Fruit fly (Drosophila melanogaster) whole organism, adult: ENCODE results near the gene Eaat2.

Source experiments
- CG11617 ChIP-seq: fragments of 200-800 bp; sonication (Bioruptor generic); optimal IDR thresholded peaks from 2 replicates; lab custom pipeline; 2017; ENCODE audit warnings: mild to moderate bottlenecking, missing biosample characterization, missing genetic modification reagents, missing genetic modification characterization
- CG12768 ChIP-seq: fragments of 200-800 bp; sonication (Bioruptor generic); optimal IDR thresholded peaks from 2 replicates; lab custom pipeline; 2017; ENCODE audit warnings: missing biosample characterization, missing genetic modification characterization, mild to moderate bottlenecking, moderate library complexity, missing genetic modification reagents
- CG14711 ChIP-seq: fragments of 200-800 bp; sonication (Bioruptor generic); optimal IDR thresholded peaks from 2 replicates; lab custom pipeline; 2018; ENCODE audit warnings: missing biosample characterization, mild to moderate bottlenecking, missing genetic modification characterization, moderate library complexity
- CG1620 ChIP-seq: fragments of 200-800 bp; sonication (Bioruptor generic); optimal IDR thresholded peaks from 2 replicates; lab custom pipeline; 2016; ENCODE audit warnings: missing biosample characterization, missing genetic modification characterization
- CG33017 ChIP-seq: fragments of 200-800 bp; sonication (Bioruptor generic); optimal IDR thresholded peaks from 2 replicates; lab custom pipeline; 2018; ENCODE audit warnings: missing biosample characterization, mild to moderate bottlenecking, missing genetic modification characterization, moderate library complexity
- CG5204 ChIP-seq: fragments of 200-800 bp; sonication (Bioruptor generic); optimal IDR thresholded peaks from 2 replicates; lab custom pipeline; 2016; ENCODE audit warnings: missing biosample characterization, missing genetic modification characterization
- CG7045 ChIP-seq: fragments of 200-800 bp; sonication (Bioruptor generic); optimal IDR thresholded peaks from 2 replicates; lab custom pipeline; 2017; ENCODE audit warnings: missing biosample characterization, mild to moderate bottlenecking, missing genetic modification characterization
- CG7101 ChIP-seq: fragments of 200-800 bp; sonication (Bioruptor generic); optimal IDR thresholded peaks from 2 replicates; lab custom pipeline; 2018; ENCODE audit warnings: missing biosample characterization, mild to moderate bottlenecking, missing genetic modification characterization, moderate library complexity
- Clk ChIP-seq: fragments of 200-800 bp; sonication (Bioruptor generic); optimal IDR thresholded peaks from 2 replicates; lab custom pipeline; 2017; ENCODE audit warnings: missing biosample characterization, missing genetic modification characterization
- Crg-1 ChIP-seq: fragments of 200-800 bp; sonication (Bioruptor generic); optimal IDR thresholded peaks from 2 replicates; lab custom pipeline; 2016; ENCODE audit warnings: missing biosample characterization, missing genetic modification characterization
- Hr96 ChIP-seq: fragments of 200-800 bp; sonication (Bioruptor generic); optimal IDR thresholded peaks from 2 replicates; lab custom pipeline; 2016; ENCODE audit warnings: missing biosample characterization, missing genetic modification characterization
- Mnt ChIP-seq: fragments of 200-800 bp; sonication (Bioruptor generic); optimal IDR thresholded peaks from 2 replicates; lab custom pipeline; 2016; ENCODE audit warnings: missing biosample characterization, mild to moderate bottlenecking, missing genetic modification characterization
- bab1 ChIP-seq: fragments of 200-800 bp; sonication (Bioruptor generic); optimal IDR thresholded peaks from 3 replicates; lab custom pipeline; 2019; ENCODE audit warnings: missing biosample characterization, mild to moderate bottlenecking, missing genetic modification characterization, moderate library complexity
- cic ChIP-seq: fragments of 200-800 bp; sonication (Bioruptor generic); optimal IDR thresholded peaks from 2 replicates; lab custom pipeline; 2017; ENCODE audit warnings: missing biosample characterization, mild to moderate bottlenecking, missing genetic modification characterization, moderate library complexity
- cnc ChIP-seq, 2 experiments: fragments of >200 bp; optimal IDR thresholded peaks; 2 replicates each; lab custom pipeline; 2017
- kay ChIP-seq: fragments of 200-800 bp; sonication (Bioruptor generic); peaks from one replicate; lab custom pipeline; 2016; ENCODE audit warnings: missing biosample characterization, missing genetic modification characterization, borderline replicate concordance
- ovo ChIP-seq: fragments of 200-800 bp; sonication (Bioruptor generic); optimal IDR thresholded peaks from 2 replicates; lab custom pipeline; 2016; ENCODE audit warnings: missing biosample characterization, missing genetic modification characterization
- tj ChIP-seq: fragments of 200-800 bp; sonication (Bioruptor generic); optimal IDR thresholded peaks from 3 replicates; lab custom pipeline; 2017; ENCODE audit warnings: missing biosample characterization, mild to moderate bottlenecking, missing genetic modification characterization, moderate library complexity

The Eaat2 gene

DNA sequence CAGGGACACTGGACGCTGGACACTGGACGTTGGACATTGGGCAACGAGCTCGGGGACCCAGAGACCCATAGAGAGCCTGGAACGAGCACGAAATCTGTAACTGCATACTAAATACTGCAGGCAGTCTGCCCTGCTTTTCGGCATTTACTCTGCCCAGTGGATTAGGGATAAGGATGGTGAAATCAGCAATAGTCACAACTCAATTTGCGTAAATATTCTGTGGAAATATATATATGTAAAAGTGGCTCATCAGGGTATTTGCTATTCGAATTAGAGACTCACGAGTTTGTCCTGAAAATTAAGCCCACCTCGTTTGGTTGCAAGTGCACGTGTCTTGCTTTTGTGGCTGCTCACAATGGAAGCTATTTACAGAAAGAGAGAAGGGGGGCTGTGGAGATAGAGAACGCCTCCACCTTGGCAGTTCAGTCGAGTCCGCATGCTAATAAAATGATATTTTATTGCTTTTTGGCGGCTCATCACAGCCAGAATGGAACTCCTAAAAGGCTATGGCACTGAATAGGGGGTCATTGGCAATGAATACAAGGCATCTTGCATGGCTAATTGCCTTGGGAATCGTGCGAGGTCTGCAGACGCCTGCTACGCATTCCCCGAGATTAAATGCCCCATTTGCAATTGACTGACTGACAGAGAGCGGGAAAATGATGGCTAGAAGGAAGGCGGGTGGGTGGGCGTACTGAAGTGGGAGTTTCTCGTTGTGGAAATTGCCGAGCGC is 20.2 kb downstream of the Eaat2 start:
- TF ChIP-seq Hr96 (no peak), bab1 (no peak), CG33017 (tag; lab: Kevin White, UChicago) (no peak), cnc (optimal IDR thresholded peaks at IDR 0.05; lab: Kevin White, UChicago) (no peak), CG5204 (GFP tag; lab: Kevin White, UChicago) (no peak), CG7045 (GFP tag; lab: Kevin White, UChicago) (no peak), CG14711 (tag; lab: Kevin White, UChicago) (no peak), Crg-1 (no peak), CG1620 (GFP tag; lab: Kevin White, UChicago) (no peak), CG11617 (GFP tag; lab: Kevin White, UChicago) (no peak), CG12768 (no peak), Clk (GFP tag; lab: Kevin White, UChicago) (no peak), cic (GFP tag; lab: Kevin White, UChicago) (no peak), ovo (GFP tag; lab: Kevin White, UChicago) (no peak)

DNA sequence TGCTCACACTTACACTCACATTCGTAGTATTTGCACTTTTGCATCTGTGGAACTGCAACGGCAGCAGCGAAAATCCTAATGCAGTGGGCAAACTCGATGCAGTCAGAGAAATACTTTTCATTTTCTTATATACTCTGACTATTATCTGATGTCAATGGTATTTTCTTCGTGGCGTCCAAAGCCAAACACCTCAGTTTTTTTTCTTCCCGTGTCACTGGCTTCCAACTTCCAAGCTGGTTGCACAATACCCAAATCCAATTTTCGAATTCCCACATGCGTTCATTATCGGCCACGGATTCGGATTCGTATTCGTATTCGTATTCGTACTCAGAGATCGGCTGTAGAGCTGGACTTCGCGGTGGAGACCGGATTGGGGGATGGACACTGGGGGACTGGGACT is 21.3 kb downstream of the Eaat2 start:
- TF ChIP-seq CG12768 (no peak), CG7101 (tag; lab: Kevin White, UChicago) (no peak), Hr96 (no peak), CG14711 (tag; lab: Kevin White, UChicago) (no peak), Clk (GFP tag; lab: Kevin White, UChicago) (no peak)

- TF ChIP-seq cic (GFP tag; lab: Kevin White, UChicago) (no peak), bab1 (no peak), CG5204 (GFP tag; lab: Kevin White, UChicago) (no peak), CG12768 (no peak), kay (GFP tag; lab: Kevin White, UChicago) (no peak), Mnt (GFP tag; lab: Kevin White, UChicago) (no peak), CG14711 (tag; lab: Kevin White, UChicago) (no peak)
These were observed 22.4 kb downstream of the Eaat2 start for dm6 chr2L:721757-722156.

DNA sequence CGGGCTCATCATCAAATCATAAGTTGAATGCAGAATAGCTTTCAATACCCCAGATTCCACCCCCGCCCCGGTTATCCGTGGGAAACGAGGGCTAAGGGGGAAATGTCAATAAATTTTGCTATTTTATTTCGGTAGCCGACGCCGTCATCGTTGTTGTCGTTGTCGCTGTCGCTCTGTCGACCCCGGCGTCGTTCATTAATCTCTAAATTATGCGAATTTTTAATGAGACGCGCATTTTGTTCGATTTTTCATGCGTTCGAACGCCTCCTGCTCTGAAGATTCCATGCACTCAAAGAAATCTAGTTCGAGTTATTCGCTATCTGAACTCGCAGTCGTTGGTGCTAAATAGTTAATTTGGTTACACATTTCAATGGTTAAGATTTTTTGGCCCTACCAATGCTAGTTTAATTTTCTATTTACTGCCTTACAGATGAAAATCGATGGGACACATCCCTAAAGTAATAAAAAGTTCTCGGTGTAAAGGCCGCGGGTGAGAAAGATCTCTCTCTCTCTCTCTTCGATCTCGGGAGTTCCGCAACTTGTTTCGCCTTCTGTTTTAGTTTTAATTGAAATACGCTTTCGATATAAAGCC is 25.8 kb downstream of the Eaat2 start:
- no peak for TF ChIP-seq tj (GFP tag; lab: Kevin White, UChicago)
- TF ChIP-seq CG7045 (GFP tag; lab: Kevin White, UChicago): no peak
- no peak for TF ChIP-seq CG5204 (GFP tag; lab: Kevin White, UChicago)
- no peak for TF ChIP-seq CG11617 (GFP tag; lab: Kevin White, UChicago)
- TF ChIP-seq cnc (optimal IDR thresholded peaks at IDR 0.05; lab: Kevin White, UChicago): no peak
- no peak for TF ChIP-seq Hr96
- TF ChIP-seq cic (GFP tag; lab: Kevin White, UChicago): no peak

dm6 chr2L:717783-718182 is 26.4 kb downstream of the Eaat2 start:
- no peak for TF ChIP-seq Mnt (GFP tag; lab: Kevin White, UChicago)

- TF ChIP-seq CG1620 (GFP tag; lab: Kevin White, UChicago) (no peak), cic (GFP tag; lab: Kevin White, UChicago) (no peak), CG12768 (no peak), kay (GFP tag; lab: Kevin White, UChicago) (no peak), bab1 (no peak), Crg-1 (no peak), CG11617 (GFP tag; lab: Kevin White, UChicago) (no peak), CG14711 (tag; lab: Kevin White, UChicago) (no peak), CG5204 (GFP tag; lab: Kevin White, UChicago) (no peak)
These were observed 27.6 kb downstream of the Eaat2 start for dm6 chr2L:716547-716946.

DNA sequence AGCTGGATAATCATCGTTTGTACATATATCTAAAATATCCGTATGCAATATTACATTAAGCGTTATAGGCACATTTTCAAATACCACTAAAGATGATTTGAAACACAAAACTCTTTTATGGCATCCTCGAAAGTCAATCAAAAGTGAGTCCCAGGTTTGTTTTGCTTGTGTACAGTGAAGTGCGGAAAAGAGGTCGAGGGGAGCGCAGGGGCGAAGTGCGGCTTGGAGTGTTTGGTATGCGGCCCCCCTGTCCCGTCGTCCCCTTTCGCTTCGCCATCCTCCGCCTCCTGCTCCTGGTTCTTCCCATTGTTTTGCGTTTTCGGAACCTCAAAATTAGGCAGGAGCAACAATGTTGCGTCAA is 28.7 kb downstream of the Eaat2 start:
- TF ChIP-seq CG7101 (tag; lab: Kevin White, UChicago) (no peak), Clk (GFP tag; lab: Kevin White, UChicago) (no peak), ovo (GFP tag; lab: Kevin White, UChicago) (no peak), cic (GFP tag; lab: Kevin White, UChicago) (no peak), cnc (optimal IDR thresholded peaks at IDR 0.05; lab: Kevin White, UChicago) (no peak), Hr96 (no peak), CG14711 (tag; lab: Kevin White, UChicago) (no peak), bab1 (no peak), kay (GFP tag; lab: Kevin White, UChicago) (no peak), CG1620 (GFP tag; lab: Kevin White, UChicago) (no peak), Mnt (GFP tag; lab: Kevin White, UChicago) (no peak), CG12768 (no peak), CG11617 (GFP tag; lab: Kevin White, UChicago) (no peak)
